Worm (Caenorhabditis elegans): ENCODE results near the gene F59B10.5.

- TF ChIP-seq nhr-23 (tag; optimal IDR thresholded peaks at IDR 0.05) (no peak), ceh-9 (tag; optimal IDR thresholded peaks at IDR 0.05) (no peak), nhr-76 (tag; optimal IDR thresholded peaks at IDR 0.05) (no peak), ceh-28 (tag; optimal IDR thresholded peaks at IDR 0.05) (no peak), ZK546.5 (tag; optimal IDR thresholded peaks at IDR 0.05) (no peak), nhr-11 (tag; optimal IDR thresholded peaks at IDR 0.05) (no peak), snpc-4 (tag; optimal IDR thresholded peaks at IDR 0.05) (no peak), ceh-82 (tag; optimal IDR thresholded peaks at IDR 0.05) (no peak), eor-1 (tag; optimal IDR thresholded peaks at IDR 0.05) (no peak), nhr-25 (tag; optimal IDR thresholded peaks at IDR 0.05) (no peak)
Measured at ce11 chrII:10486738-10487137, 36.7 kb downstream of the F59B10.5 start, which contains the start of gene ZK666.15.

Measured in whole organism, L3 larva.